Fruit fly (Drosophila melanogaster) whole organism, embryonic: ENCODE measurements around the gene CG34454.

Source experiments
- ATbp ChIP-seq: fragments of 200-800 bp; sonication (Bioruptor generic); optimal IDR thresholded peaks from 2 replicates; lab custom pipeline; 2017; ENCODE audit warnings: missing biosample characterization, mild to moderate bottlenecking, missing genetic modification characterization, missing genetic modification reagents
- Atf-2 ChIP-seq: fragments of 200-800 bp; sonication (Bioruptor generic); optimal IDR thresholded peaks from 2 replicates; lab custom pipeline; 2016; ENCODE audit warnings: missing biosample characterization, missing genetic modification characterization
- Bdp1 ChIP-seq: fragments of 200-800 bp; sonication (Bioruptor generic); optimal IDR thresholded peaks from 3 replicates; lab custom pipeline; 2016; ENCODE audit warnings: missing biosample characterization, missing genetic modification characterization
- CG10274 ChIP-seq: fragments of 200-800 bp; sonication (Bioruptor generic); optimal IDR thresholded peaks from 3 replicates; lab custom pipeline; 2017; ENCODE audit warnings: missing biosample characterization, mild to moderate bottlenecking, missing genetic modification characterization
- CG10543 ChIP-seq: fragments of 200-800 bp; sonication (Bioruptor generic); optimal IDR thresholded peaks from 3 replicates; lab custom pipeline; 2017; ENCODE audit warnings: missing biosample characterization, mild to moderate bottlenecking, missing genetic modification characterization, moderate library complexity
- CG13424 ChIP-seq: fragments of 200-800 bp; sonication (Bioruptor generic); optimal IDR thresholded peaks from 2 replicates; lab custom pipeline; 2019; ENCODE audit warnings: missing biosample characterization, mild to moderate bottlenecking, missing genetic modification characterization, moderate library complexity
- CG15479 ChIP-seq: fragments of 200-800 bp; sonication (Bioruptor generic); optimal IDR thresholded peaks from 3 replicates; lab custom pipeline; 2019; ENCODE audit warnings: missing biosample characterization, mild to moderate bottlenecking, missing genetic modification characterization, moderate library complexity
- CG16813 ChIP-seq: fragments of 200-800 bp; sonication (Bioruptor generic); IDR thresholded peaks from 3 replicates; pipeline ENCODE4 v1.3.6; 2022; ENCODE audit warnings: missing biosample characterization, missing genetic modification characterization; ENCODE audit not compliant: partially characterized antibody
- CG18011 ChIP-seq: fragments of 200-800 bp; sonication (Bioruptor generic); optimal IDR thresholded peaks from 2 replicates; lab custom pipeline; 2017; ENCODE audit warnings: missing biosample characterization, missing genetic modification characterization, mild to moderate bottlenecking, moderate library complexity, missing genotype
- CG18764 ChIP-seq: fragments of 200-800 bp; sonication (Bioruptor generic); optimal IDR thresholded peaks from 3 replicates; lab custom pipeline; 2016; ENCODE audit warnings: missing biosample characterization, missing genetic modification characterization
- CG2199 ChIP-seq: fragments of 200-800 bp; sonication (Bioruptor generic); IDR thresholded peaks from 3 replicates; pipeline ENCODE4 v1.3.6; 2022; ENCODE audit warnings: missing biosample characterization, missing genetic modification characterization
- CG30431 ChIP-seq: fragments of 200-800 bp; sonication (Bioruptor generic); optimal IDR thresholded peaks from 2 replicates; lab custom pipeline; 2017; ENCODE audit warnings: missing biosample characterization, missing genetic modification characterization
- CG32767 ChIP-seq: fragments of 200-800 bp; sonication (Bioruptor generic); IDR thresholded peaks from 2 replicates; pipeline ENCODE4 v1.3.6; 2022; ENCODE audit warnings: missing biosample characterization, missing genetic modification characterization
- CG33213 ChIP-seq: fragments of 200-800 bp; sonication (Bioruptor generic); optimal IDR thresholded peaks from 3 replicates; lab custom pipeline; 2016; ENCODE audit warnings: missing biosample characterization, missing genetic modification characterization
- CG3726 ChIP-seq: fragments of 200-800 bp; sonication (Bioruptor generic); IDR thresholded peaks from 3 replicates; pipeline ENCODE4, ENCODE4 v1.3.6; 2022; ENCODE audit warnings: missing biosample characterization, missing genetic modification characterization
- CG7987 ChIP-seq: fragments of 200-800 bp; sonication (Bioruptor generic); optimal IDR thresholded peaks from 2 replicates; lab custom pipeline; 2018; ENCODE audit warnings: missing biosample characterization, mild to moderate bottlenecking, missing genetic modification characterization, moderate library complexity
- CG8478 ChIP-seq: fragments of >200 bp; optimal IDR thresholded peaks from 2 replicates; lab custom pipeline; 2018
- CG8944 ChIP-seq: fragments of 200-800 bp; sonication (Bioruptor generic); optimal IDR thresholded peaks from 3 replicates; lab custom pipeline; 2016; ENCODE audit warnings: missing biosample characterization, missing genetic modification characterization
- HmgD ChIP-seq: fragments of 200-800 bp; sonication (Bioruptor generic); optimal IDR thresholded peaks from 3 replicates; lab custom pipeline; 2016; ENCODE audit warnings: missing biosample characterization, missing genetic modification characterization
- Hmx ChIP-seq: fragments of 200-800 bp; sonication (Bioruptor generic); optimal IDR thresholded peaks from 2 replicates; lab custom pipeline; 2016; ENCODE audit warnings: missing biosample characterization, missing genetic modification characterization
- Lhr ChIP-seq: fragments of 200-800 bp; sonication (Bioruptor generic); optimal IDR thresholded peaks from 3 replicates; lab custom pipeline; 2017; ENCODE audit warnings: mild to moderate bottlenecking, missing biosample characterization, missing genetic modification reagents, missing genetic modification characterization
- MTF-1 ChIP-seq: fragments of 200-800 bp; sonication (Bioruptor generic); optimal IDR thresholded peaks from 2 replicates; lab custom pipeline; 2018; ENCODE audit warnings: missing biosample characterization, mild to moderate bottlenecking, missing genetic modification characterization, borderline replicate concordance
- NC2β ChIP-seq: fragments of 200-800 bp; sonication (Bioruptor generic); optimal IDR thresholded peaks from 2 replicates; lab custom pipeline; 2016; ENCODE audit warnings: missing biosample characterization, missing genetic modification characterization
- Neu2 ChIP-seq: fragments of 200-800 bp; sonication (Bioruptor generic); optimal IDR thresholded peaks from 3 replicates; lab custom pipeline; 2016; ENCODE audit warnings: missing biosample characterization, missing genetic modification characterization, borderline replicate concordance
- Oaz ChIP-seq: fragments of 200-800 bp; sonication (Bioruptor generic); IDR thresholded peaks from 2 replicates; pipeline ENCODE4 v1.3.6; 2022; ENCODE audit warnings: missing biosample characterization, missing genetic modification characterization
- Oli ChIP-seq: fragments of 200-800 bp; sonication (Bioruptor generic); optimal IDR thresholded peaks from 2 replicates; lab custom pipeline; 2018; ENCODE audit warnings: missing biosample characterization, mild to moderate bottlenecking, missing genetic modification characterization, moderate library complexity
- Sox100B ChIP-seq: fragments of 200-800 bp; sonication (Bioruptor generic); optimal IDR thresholded peaks from 3 replicates; lab custom pipeline; 2018; ENCODE audit warnings: missing biosample characterization, mild to moderate bottlenecking, missing genetic modification characterization
- Ssrp ChIP-seq: fragments of 200-800 bp; sonication (Bioruptor generic); optimal IDR thresholded peaks from 2 replicates; lab custom pipeline; 2018; ENCODE audit warnings: missing biosample characterization, mild to moderate bottlenecking, missing genetic modification characterization, moderate library complexity
- Tbp ChIP-seq: fragments of >200 bp; optimal IDR thresholded peaks from 2 replicates; lab custom pipeline; 2018; ENCODE audit warnings: missing biosample characterization, missing genetic modification characterization
- bigmax ChIP-seq: fragments of 200-800 bp; sonication (Bioruptor generic); optimal IDR thresholded peaks from 2 replicates; lab custom pipeline; 2018; ENCODE audit warnings: missing biosample characterization, mild to moderate bottlenecking, missing genetic modification characterization
- br ChIP-seq: fragments of >200 bp; optimal IDR thresholded peaks from 2 replicates; lab custom pipeline; 2017
- cas ChIP-seq: fragments of 200-800 bp; sonication (Bioruptor generic); IDR thresholded peaks from 2 replicates; pipeline ENCODE4 v1.3.6; 2022; ENCODE audit warnings: missing biosample characterization, missing genetic modification characterization
- dati ChIP-seq: fragments of 200-800 bp; sonication (Bioruptor generic); IDR thresholded peaks from 2 replicates; pipeline ENCODE4 v1.3.6; 2022; ENCODE audit warnings: missing biosample characterization, missing genetic modification characterization
- dm ChIP-seq: fragments of 200-800 bp; sonication (Bioruptor generic); optimal IDR thresholded peaks from 3 replicates; lab custom pipeline; 2016; ENCODE audit warnings: missing biosample characterization, missing genetic modification characterization
- ems ChIP-seq: fragments of 200-800 bp; sonication (Bioruptor generic); optimal IDR thresholded peaks from 3 replicates; lab custom pipeline; 2016; ENCODE audit warnings: missing biosample characterization, missing genetic modification characterization
- fru ChIP-seq: fragments of >200 bp; optimal IDR thresholded peaks from 2 replicates; lab custom pipeline; 2017
- grau ChIP-seq: fragments of 200-800 bp; optimal IDR thresholded peaks from 3 replicates; lab custom pipeline; 2019; ENCODE audit warnings: missing biosample characterization, mild to moderate bottlenecking, missing genetic modification characterization, moderate library complexity
- klu ChIP-seq: fragments of 200-800 bp; sonication (Bioruptor generic); IDR thresholded peaks from 2 replicates; pipeline ENCODE4 v1.3.6; 2022; ENCODE audit warnings: missing biosample characterization, missing genetic modification characterization
- nerfin-1 ChIP-seq: fragments of 200-800 bp; sonication (Bioruptor generic); optimal IDR thresholded peaks from 3 replicates; lab custom pipeline; 2019; ENCODE audit warnings: missing biosample characterization, mild to moderate bottlenecking, missing genetic modification characterization, moderate library complexity
- psq ChIP-seq: fragments of 200-800 bp; sonication (Bioruptor generic); optimal IDR thresholded peaks from 2 replicates; lab custom pipeline; 2017; ENCODE audit warnings: missing biosample characterization, missing genetic modification characterization
- rib ChIP-seq: fragments of 200-800 bp; sonication (Bioruptor generic); IDR thresholded peaks from 2 replicates; pipeline ENCODE4 v1.3.6; 2022; ENCODE audit warnings: missing biosample characterization, missing genetic modification characterization
- run ChIP-seq: fragments of 200-800 bp; sonication (Bioruptor generic); optimal IDR thresholded peaks from 3 replicates; lab custom pipeline; 2018; ENCODE audit warnings: missing biosample characterization, mild to moderate bottlenecking, missing genetic modification characterization
- salm ChIP-seq: fragments of 200-800 bp; sonication (Bioruptor generic); optimal IDR thresholded peaks from 2 replicates; lab custom pipeline; 2018; ENCODE audit warnings: missing biosample characterization, mild to moderate bottlenecking, missing genetic modification characterization
- shn ChIP-seq: fragments of 200-800 bp; sonication (Bioruptor generic); optimal IDR thresholded peaks from 3 replicates; lab custom pipeline; 2016; ENCODE audit warnings: missing biosample characterization, missing genetic modification characterization
- sim ChIP-seq: fragments of 200-800 bp; sonication (Bioruptor generic); IDR thresholded peaks from 2 replicates; pipeline ENCODE4 v1.3.6; 2022; ENCODE audit warnings: missing biosample characterization, missing genetic modification characterization
- sima ChIP-seq: fragments of 200-800 bp; sonication (Bioruptor generic); optimal IDR thresholded peaks from 2 replicates; lab custom pipeline; 2016; ENCODE audit warnings: missing biosample characterization, missing genetic modification characterization
- slp2 ChIP-seq: fragments of 200-800 bp; sonication (Bioruptor generic); optimal IDR thresholded peaks from 2 replicates; lab custom pipeline; 2016; ENCODE audit warnings: missing biosample characterization, missing genetic modification characterization
- sob ChIP-seq: fragments of 200-800 bp; sonication (Bioruptor generic); IDR thresholded peaks from 2 replicates; pipeline ENCODE4 v1.3.6; 2022; ENCODE audit warnings: missing biosample characterization, missing genetic modification characterization
- tgo ChIP-seq: fragments of 200-800 bp; sonication (Bioruptor generic); IDR thresholded peaks from 3 replicates; pipeline ENCODE4 v1.3.6; 2022; ENCODE audit warnings: missing biosample characterization, missing genetic modification characterization
- trh ChIP-seq: fragments of 200-800 bp; sonication (Bioruptor generic); optimal IDR thresholded peaks from 2 replicates; lab custom pipeline; 2016; ENCODE audit warnings: missing biosample characterization, missing genetic modification characterization
- unpg ChIP-seq: fragments of 200-800 bp; sonication (Bioruptor generic); optimal IDR thresholded peaks from 3 replicates; lab custom pipeline; 2018; ENCODE audit warnings: missing biosample characterization, mild to moderate bottlenecking, missing genetic modification characterization, moderate library complexity
- wor ChIP-seq: fragments of 200-800 bp; sonication (Bioruptor generic); IDR thresholded peaks from 2 replicates; pipeline ENCODE4 v1.3.6; 2022; ENCODE audit warnings: missing biosample characterization, missing genetic modification characterization

The CG34454 gene

DNA sequence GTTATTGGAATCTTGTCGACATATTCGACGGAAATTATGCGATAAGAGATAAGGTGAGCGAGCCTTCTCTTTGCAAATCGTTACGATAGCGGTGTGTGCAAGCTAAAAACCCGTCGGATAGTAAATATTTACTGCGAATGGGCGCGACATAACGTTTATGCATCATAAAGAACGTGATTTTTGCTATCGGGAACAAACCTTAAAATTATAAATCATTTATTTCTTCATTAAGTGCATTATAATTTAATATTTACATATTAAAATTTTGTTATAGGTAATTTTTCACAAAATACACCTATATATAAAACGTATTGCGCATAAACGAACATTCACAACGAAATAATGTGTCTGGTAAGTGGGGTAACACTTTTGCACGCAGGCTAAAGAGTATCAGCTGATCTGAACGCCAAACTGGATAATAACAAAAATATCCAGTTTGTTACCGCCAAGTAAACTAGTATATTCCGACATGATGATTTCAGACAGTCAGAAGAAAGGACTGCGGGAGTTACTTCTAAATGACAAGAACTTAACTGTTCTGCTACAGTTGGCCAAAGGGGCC, 26.3 kb downstream of the CG34454 start, which contains the start of the genes Gk1 and CG13876 (continued):
- TF ChIP-seq bigmax (GFP tag; lab: Kevin White, UChicago) (peak; percentile 71), nerfin-1 (tag; lab: Kevin White, UChicago) (peak; percentile 95), CG30431 (GFP tag; lab: Kevin White, UChicago) (peak; percentile 83), fru (lab: Kevin White, UChicago) (no peak), tgo (peak; percentile 94), Atf-2 (GFP tag; lab: Kevin White, UChicago) (peak; percentile 27), CG13424 (peak; percentile 98), Lhr (GFP tag; lab: Kevin White, UChicago) (no peak), Hmx (GFP tag; lab: Kevin White, UChicago) (no peak), sima (GFP tag; lab: Kevin White, UChicago) (no peak), MTF-1 (GFP tag; lab: Kevin White, UChicago) (no peak), CG18011 (GFP tag; lab: Kevin White, UChicago) (peak; percentile 80), br (lab: Kevin White, UChicago) (no peak), CG10274 (peak; percentile 79), CG33213 (peak; percentile 9), salm (tag; lab: Kevin White, UChicago) (peak; percentile 96), Oli (tag; lab: Kevin White, UChicago) (peak; percentile 93), Tbp (no peak), sim (GFP tag; lab: Robert Waterston, UW) (peak; percentile 91), sob (GFP tag; lab: Robert Waterston, UW) (peak; percentile 95), klu (GFP tag; lab: Robert Waterston, UW) (peak; percentile 83; the same call in 1 of the 2 replicates), CG15479 (GFP tag; lab: Kevin White, UChicago) (peak; percentile 82), slp2 (peak; percentile 42), CG16813 (GFP tag; lab: Robert Waterston, UW) (no peak), ems (GFP tag; lab: Kevin White, UChicago) (peak; percentile 72), shn (GFP tag; lab: Kevin White, UChicago) (no peak), dati (GFP tag; lab: Robert Waterston, UW) (peak; percentile 57; the same call in 1 of the 2 replicates), CG8478 (no peak), run (tag; lab: Kevin White, UChicago) (peak; percentile 92), CG8944 (GFP tag; lab: Kevin White, UChicago) (peak; percentile 17), Ssrp (tag; lab: Kevin White, UChicago) (peak; percentile 94), cas (GFP tag; lab: Robert Waterston, UW) (peak; percentile 83), ATbp (peak; percentile 88), CG10543 (GFP tag; lab: Kevin White, UChicago) (peak; percentile 96), CG32767 (GFP tag; lab: Robert Waterston, UW) (peak; percentile 94), trh (peak; percentile 77), Sox100B (no peak), CG18764 (GFP tag; lab: Kevin White, UChicago) (peak; percentile 85), CG3726 (GFP tag; lab: Robert Waterston, UW) (peak; percentile 83), rib (GFP tag; lab: Robert Waterston, UW) (peak; percentile 94), CG2199 (GFP tag; lab: Robert Waterston, UW) (peak; percentile 94), dm (GFP tag; lab: Kevin White, UChicago) (no peak), wor (GFP tag; lab: Robert Waterston, UW) (peak; percentile 81), NC2β (GFP tag; lab: Kevin White, UChicago) (no peak), CG7987 (peak; percentile 89), Bdp1 (GFP tag; lab: Kevin White, UChicago) (peak; percentile 48), Oaz (peak; percentile 91), HmgD (GFP tag; lab: Kevin White, UChicago) (no peak), psq (GFP tag; lab: Kevin White, UChicago) (peak; percentile 78), unpg (GFP tag; lab: Kevin White, UChicago) (peak; percentile 98), Neu2 (GFP tag; lab: Kevin White, UChicago) (no peak), grau (tag; lab: Kevin White, UChicago) (peak; percentile 96)
